Fruit fly (Drosophila melanogaster): ENCODE results near the gene RhoGAP92B.

Gene RhoGAP92B

DNA sequence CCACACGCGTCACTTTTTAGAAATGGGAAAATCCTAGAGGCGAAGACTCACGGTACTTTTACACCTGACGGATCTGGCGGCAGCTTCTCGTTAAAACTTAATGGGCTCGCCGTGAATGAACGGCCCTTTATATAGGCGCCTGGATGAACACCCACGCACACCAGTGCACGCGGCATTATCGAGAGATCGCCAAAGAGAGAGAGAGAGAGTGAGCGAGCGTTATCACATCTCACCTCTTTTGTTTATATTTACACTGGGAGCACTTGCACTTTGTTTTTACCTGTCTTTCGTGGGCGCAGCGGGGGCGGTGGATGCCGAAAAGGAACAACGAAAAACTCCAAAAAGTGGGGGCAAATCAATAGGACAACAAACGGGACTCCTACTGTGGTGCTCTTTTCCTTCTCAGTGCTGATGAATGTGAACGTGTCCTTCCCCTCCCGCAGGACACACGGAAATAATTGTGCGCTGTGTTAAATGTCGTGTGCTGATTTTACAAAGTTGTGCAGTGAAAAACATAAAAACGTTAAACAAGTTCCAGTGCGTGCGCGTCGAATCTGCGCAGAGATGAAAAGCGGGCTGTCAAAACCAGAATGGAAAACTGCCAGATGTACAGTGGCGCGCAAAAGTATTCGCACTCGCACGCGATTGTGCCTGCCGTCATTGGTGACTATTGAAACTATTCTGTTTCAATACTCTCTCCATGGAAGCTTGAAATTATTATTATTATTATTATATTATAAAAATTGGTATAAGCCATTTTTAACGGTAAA, 29.7 kb upstream of the RhoGAP92B start, which contains the start of gene Mrp5 (continued):
- no peak for TF ChIP-seq CG10565 (GFP tag; optimal IDR thresholded peaks at IDR 0.05)
- TF ChIP-seq CG12744 (GFP tag; optimal IDR thresholded peaks at IDR 0.05), result no peak
- peak; percentile 17 for TF ChIP-seq CG13624 (GFP tag; optimal IDR thresholded peaks at IDR 0.05)
- no peak for TF ChIP-seq nerfin-2 (GFP tag; IDR thresholded peaks at IDR 0.05; ENCODE audit: partially characterized antibody)
- 0 out of 2 replicates have a peak, but pooled peaks have one; percentile 34 for TF ChIP-seq sens-2 (GFP tag; IDR thresholded peaks at IDR 0.05)
- peak; percentile 70 for TF ChIP-seq zfh1 (GFP tag; IDR thresholded peaks at IDR 0.05)
- TF ChIP-seq CG11456 (GFP tag; IDR thresholded peaks at IDR 0.05), result peak; percentile 80
- 0 out of 2 replicates have a peak, but pooled peaks have one; percentile 37 for TF ChIP-seq Nf-YA (GFP tag; IDR thresholded peaks at IDR 0.05)
- peak; percentile 78 for TF ChIP-seq cg (GFP tag; optimal IDR thresholded peaks at IDR 0.05)
- TF ChIP-seq E2f1 (GFP tag; IDR thresholded peaks at IDR 0.05), result peak; percentile 62
- TF ChIP-seq lilli (GFP tag; optimal IDR thresholded peaks at IDR 0.05), result peak; percentile 26
- TF ChIP-seq tio (GFP tag; optimal IDR thresholded peaks at IDR 0.05), result peak; percentile 20
- 0 out of 2 replicates have a peak, but pooled peaks have one; percentile 12 for TF ChIP-seq peb (GFP tag; IDR thresholded peaks at IDR 0.05)
- TF ChIP-seq fd102C (GFP tag; optimal IDR thresholded peaks at IDR 0.05), result no peak
- TF ChIP-seq NfI (GFP tag; optimal IDR thresholded peaks at IDR 0.05), result peak; percentile 42
- peak; percentile 30 for TF ChIP-seq fd96Cb (tag; optimal IDR thresholded peaks at IDR 0.05)
- no peak for TF ChIP-seq prd (optimal IDR thresholded peaks at IDR 0.05)
- TF ChIP-seq prd (GFP tag; IDR thresholded peaks at IDR 0.05), result peak; percentile 74
- TF ChIP-seq bsh (GFP tag; optimal IDR thresholded peaks at IDR 0.05), result peak; percentile 21 to 35
- TF ChIP-seq CG1602 (GFP tag; optimal IDR thresholded peaks at IDR 0.05), result peak; percentile 37
- no peak for TF ChIP-seq CG7928 (GFP tag; optimal IDR thresholded peaks at IDR 0.05)
- no peak for TF ChIP-seq D (optimal IDR thresholded peaks at IDR 0.05)
- peak; percentile 25 for TF ChIP-seq D (GFP tag; optimal IDR thresholded peaks at IDR 0.05)
- 0 out of 2 replicates have a peak, but pooled peaks have one; percentile 33 for TF ChIP-seq CG10321 (GFP tag; IDR thresholded peaks at IDR 0.05)
- peak; percentile 64 for TF ChIP-seq HLH3B (GFP tag; IDR thresholded peaks at IDR 0.05)
- peak; percentile 20 for TF ChIP-seq CG10979 (tag; optimal IDR thresholded peaks at IDR 0.05)
- TF ChIP-seq bbx (GFP tag; IDR thresholded peaks at IDR 0.05; ENCODE audit: partially characterized antibody), result peak; percentile 34; the same call in 1 of the 2 replicates
- peak; percentile 32 for TF ChIP-seq tin (GFP tag; optimal IDR thresholded peaks at IDR 0.05)
- TF ChIP-seq Blimp-1 (GFP tag; optimal IDR thresholded peaks at IDR 0.05), result no peak
- TF ChIP-seq croc (GFP tag; conservative IDR thresholded peaks at IDR 0.05), result no peak
- peak; percentile 43; the same call in 1 of the 3 replicates for TF ChIP-seq gce (GFP tag; IDR thresholded peaks at IDR 0.05)
- TF ChIP-seq pan (optimal IDR thresholded peaks at IDR 0.05), result no peak
- TF ChIP-seq pan (GFP tag; optimal IDR thresholded peaks at IDR 0.05 in 1 of 2, IDR thresholded peaks at IDR 0.05 in 1 of 2), result peak in 1 of 2 experiments; percentile 62
- TF ChIP-seq Hmx (GFP tag; optimal IDR thresholded peaks at IDR 0.05), result no peak
- TF ChIP-seq Hr51 (GFP tag; optimal IDR thresholded peaks at IDR 0.05), result peak in 1 of 2 experiments; percentile 40
- TF ChIP-seq Med (GFP tag), result peak; percentile 32
- TF ChIP-seq CG2875 (GFP tag; optimal IDR thresholded peaks at IDR 0.05), result no peak
- no peak for TF ChIP-seq fru (optimal IDR thresholded peaks at IDR 0.05)
- TF ChIP-seq psq (GFP tag; optimal IDR thresholded peaks at IDR 0.05), result no peak
- TF ChIP-seq caup (GFP tag; optimal IDR thresholded peaks at IDR 0.05; ENCODE audit: severe bottlenecking), result peak; percentile 13
- no peak for TF ChIP-seq CG18476 (GFP tag; optimal IDR thresholded peaks at IDR 0.05)
- TF ChIP-seq Camta (GFP tag; optimal IDR thresholded peaks at IDR 0.05), result peak; percentile 5
- TF ChIP-seq luna (GFP tag; optimal IDR thresholded peaks at IDR 0.05), result no peak
- TF ChIP-seq CG11695 (GFP tag; IDR thresholded peaks at IDR 0.05), result peak; percentile 51; the same call in 1 of the 3 replicates
- no peak for TF ChIP-seq gsb-n (tag; optimal IDR thresholded peaks at IDR 0.05)
- peak; percentile 26 for TF ChIP-seq CG13424 (tag; optimal IDR thresholded peaks at IDR 0.05)
- peak; percentile 51; the same call in 1 of the 2 replicates for TF ChIP-seq NFAT (GFP tag; IDR thresholded peaks at IDR 0.05)
- peak; percentile 66 for TF ChIP-seq sisA (GFP tag; IDR thresholded peaks at IDR 0.05)
- TF ChIP-seq CG34224 (GFP tag; IDR thresholded peaks at IDR 0.05; ENCODE audit: partially characterized antibody), result 0 out of 3 replicates have a peak, but pooled peaks have one; percentile 15

Measured in whole organism, embryonic.